Worm (Caenorhabditis elegans): ENCODE measurements around the gene K08H2.5.

DNA sequence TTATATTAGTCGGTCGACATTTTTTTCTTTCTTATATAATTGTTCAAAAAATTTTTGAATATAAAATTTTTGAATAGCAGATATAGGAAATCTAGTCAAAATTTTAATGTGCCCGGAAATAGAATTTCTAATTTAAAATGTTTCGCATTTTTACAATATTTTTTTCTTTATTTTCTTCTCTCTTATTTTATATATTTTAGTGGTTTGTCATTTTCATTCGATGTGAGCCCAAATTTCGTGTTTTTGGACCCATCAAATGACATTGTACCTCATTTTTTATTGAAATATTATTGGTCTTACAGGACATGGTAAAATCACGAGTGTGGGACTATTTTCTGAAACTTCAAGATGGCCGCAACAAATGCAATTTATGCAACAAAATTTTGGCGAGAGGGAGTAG, 20.1 kb upstream of the K08H2.5 start, which contains the start of gene K09A11.1:
- TF ChIP-seq pha-4 (tag; optimal IDR thresholded peaks at IDR 0.05) (no peak), unc-55 (GFP tag; optimal IDR thresholded peaks at IDR 0.05) (no peak), npax-4 (tag; optimal IDR thresholded peaks at IDR 0.05) (no peak), Y22D7AL.16 (tag; optimal IDR thresholded peaks at IDR 0.05) (no peak), pqm-1 (tag; optimal IDR thresholded peaks at IDR 0.05) (no peak)
